Worm (Caenorhabditis elegans): ENCODE data around the gene F57F5.3.
A peak's percentile ranks its signal among the peaks of the same experiment; 100 is the strongest.

ce11 chrV:12002866-12003485 is 3.4 kb downstream of the F57F5.3 start, which contains the start of gene cpr-9:
- TF ChIP-seq pha-4 (tag; optimal IDR thresholded peaks at IDR 0.05) (no peak), efl-1 (GFP tag; optimal IDR thresholded peaks at IDR 0.05) (no peak), ceh-27 (GFP tag; optimal IDR thresholded peaks at IDR 0.05) (no peak), hmg-1.2 (GFP tag; IDR thresholded peaks at IDR 0.05) (0 out of 2 replicates have a peak, but pooled peaks have one; percentile 6), chd-7 (tag; optimal IDR thresholded peaks at IDR 0.05) (no peak), ceh-100 (GFP tag; IDR thresholded peaks at IDR 0.05) (no peak), nfya-1 (tag; optimal IDR thresholded peaks at IDR 0.05; ENCODE audit: borderline replicate concordance, insufficient read depth) (no peak), snpc-1.3 (tag; optimal IDR thresholded peaks at IDR 0.05; ENCODE audit: insufficient read depth) (no peak), somi-1 (GFP tag; optimal IDR thresholded peaks at IDR 0.05) (no peak), F23B12.7 (tag; optimal IDR thresholded peaks at IDR 0.05; ENCODE audit: insufficient read depth) (no peak), F49E8.2 (tag; optimal IDR thresholded peaks at IDR 0.05; ENCODE audit: insufficient read depth) (no peak)
